Worm (Caenorhabditis elegans) whole organism, L4/young adult: ENCODE data around the gene C48D1.9.

Source experiments
- W03F9.2 ChIP-seq: fragments of 150-350 bp; optimal IDR thresholded peaks from 2 replicates; lab custom pipeline; 2014; ENCODE audit warnings: missing biosample characterization, missing genetic modification characterization
- dao-5 ChIP-seq: sonication (generic microtip); optimal IDR thresholded peaks from 2 replicates; lab custom pipeline; 2016; ENCODE audit warnings: missing genotype, missing genetic modification characterization, moderate library complexity, missing compliant biosample characterization
- him-1 ChIP-seq: sonication (generic microtip); optimal IDR thresholded peaks from 2 replicates; lab custom pipeline; 2016; ENCODE audit warnings: missing genotype, missing genetic modification reagents, missing genetic modification characterization, missing compliant biosample characterization

C48D1.9 gene

DNA sequence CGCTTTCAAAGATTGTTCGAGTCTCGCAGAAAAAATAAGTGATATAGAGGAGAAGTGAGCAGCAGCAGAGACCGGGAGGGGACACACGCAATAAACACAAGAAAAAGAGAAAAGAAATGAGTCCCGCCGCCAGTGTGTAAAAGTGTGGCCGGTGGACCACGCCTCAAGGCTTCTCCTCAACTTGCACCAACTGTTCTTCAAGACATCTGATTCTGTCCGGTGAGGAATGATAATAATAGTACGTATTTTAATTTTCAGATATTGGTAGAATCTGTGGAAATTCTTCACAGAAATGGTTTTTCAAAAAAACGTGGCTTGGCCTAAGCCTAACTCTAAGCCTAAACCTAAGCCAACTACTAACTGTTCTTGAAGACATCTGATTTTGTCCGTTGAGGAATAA is 30.2 kb downstream of the C48D1.9 start, which contains the start of gene lev-1:
lev-1 (minus strand) TSS at position 101 of the 400 bp plus-strand sequence.
- TF ChIP-seq W03F9.2 (tag; lab: Kevin White, UChicago) (no peak), him-1 (tag; lab: Kevin White, UChicago) (no peak), dao-5 (tag; lab: Kevin White, UChicago) (no peak)

ce11 chrIV:13173359-13173758 is 36.1 kb downstream of the C48D1.9 start:
- no peak for TF ChIP-seq him-1 (tag; lab: Kevin White, UChicago)
- TF ChIP-seq W03F9.2 (tag; lab: Kevin White, UChicago), result no peak
- TF ChIP-seq dao-5 (tag; lab: Kevin White, UChicago), result no peak

- TF ChIP-seq him-1 (tag; lab: Kevin White, UChicago), result no peak
- TF ChIP-seq dao-5 (tag; lab: Kevin White, UChicago), result no peak
- no peak for TF ChIP-seq W03F9.2 (tag; lab: Kevin White, UChicago)
Observed at ce11 chrIV:13170241-13170640, 39.2 kb downstream of the C48D1.9 start, which contains the start of gene nas-14. nas-14 (plus strand) TSS chrIV:13170541.

- no peak for TF ChIP-seq him-1 (tag; lab: Kevin White, UChicago)
- TF ChIP-seq dao-5 (tag; lab: Kevin White, UChicago), result no peak
- no peak for TF ChIP-seq W03F9.2 (tag; lab: Kevin White, UChicago)
Observed at ce11 chrIV:13167534-13167933, 41.9 kb downstream of the C48D1.9 start.

- TF ChIP-seq W03F9.2 (tag; lab: Kevin White, UChicago) (no peak), dao-5 (tag; lab: Kevin White, UChicago) (no peak), him-1 (tag; lab: Kevin White, UChicago) (no peak)
Observed at ce11 chrIV:13165181-13165580, 44.3 kb downstream of the C48D1.9 start, which contains the start of gene scl-14. scl-14 (plus strand) TSS chrIV:13165481.
